Worm (Caenorhabditis elegans) whole organism, dauer: ENCODE measurements around the gene skr-18.

Source experiments
- unc-62 ChIP-seq: sonication (generic microtip); optimal IDR thresholded peaks from 2 replicates; lab custom pipeline; 2017; ENCODE audit warnings: missing biosample characterization, missing genetic modification reagents, missing genetic modification characterization

Gene skr-18

DNA sequence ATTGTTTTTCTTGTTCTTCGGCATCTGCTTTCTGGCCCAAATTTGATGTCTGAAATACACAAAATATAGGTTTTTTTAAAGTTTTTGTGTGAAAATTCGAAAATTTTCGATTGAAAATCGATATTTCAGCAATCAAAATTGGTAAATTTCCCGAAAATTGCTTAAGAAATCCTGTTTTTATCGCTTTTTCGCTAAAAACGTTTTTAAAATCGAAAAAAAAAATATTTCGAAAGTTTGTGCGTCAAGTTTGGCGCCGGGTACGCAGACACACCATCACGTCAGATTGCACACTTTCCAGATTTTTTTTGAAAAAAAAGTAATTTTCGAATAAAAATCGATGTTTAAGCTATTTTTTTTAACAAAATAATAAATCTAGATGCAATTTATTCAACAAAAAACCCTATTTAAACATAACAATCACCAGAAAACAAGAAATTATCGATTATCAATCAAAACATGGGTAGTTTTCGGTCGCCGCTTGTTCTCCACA lies at the start of gene skr-18:
Gene skr-18, minus strand, starts transcription at position 51 of the 490 bp plus-strand sequence.
- TF ChIP-seq unc-62 (GFP tag; lab: Kevin White, UChicago): no peak

ce11 chrIV:842630-843029 lies 47.4 kb upstream of the skr-18 start:
- TF ChIP-seq unc-62 (GFP tag; lab: Kevin White, UChicago): no peak

DNA sequence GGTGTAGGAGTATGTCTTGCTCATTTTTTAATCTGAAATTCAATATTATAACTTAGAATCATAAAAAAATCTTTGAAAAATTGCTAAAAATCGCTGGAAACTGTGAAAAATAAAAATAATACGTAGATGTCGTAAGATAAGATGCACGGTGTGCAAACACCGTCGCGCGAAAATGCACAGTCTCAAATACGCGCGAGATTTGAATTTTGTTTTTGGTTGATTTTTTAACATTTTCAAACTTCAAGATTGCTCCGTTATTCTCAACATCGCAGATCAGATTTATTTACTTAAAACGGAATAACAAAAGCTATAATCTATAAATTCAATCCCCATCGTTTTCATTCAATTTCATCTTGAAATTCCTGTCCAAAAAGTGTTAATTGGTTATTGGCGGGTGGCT lies 46.9 kb upstream of the skr-18 start, which contains the start of gene Y55F3BR.6:
Gene Y55F3BR.6, minus strand, starts transcription at position 32 of the 400 bp plus-strand sequence.
- no peak for TF ChIP-seq unc-62 (GFP tag; lab: Kevin White, UChicago)

- no peak for TF ChIP-seq unc-62 (GFP tag; lab: Kevin White, UChicago)
These were observed 38.3 kb upstream of the skr-18 start for ce11 chrIV:833517-833916.

DNA sequence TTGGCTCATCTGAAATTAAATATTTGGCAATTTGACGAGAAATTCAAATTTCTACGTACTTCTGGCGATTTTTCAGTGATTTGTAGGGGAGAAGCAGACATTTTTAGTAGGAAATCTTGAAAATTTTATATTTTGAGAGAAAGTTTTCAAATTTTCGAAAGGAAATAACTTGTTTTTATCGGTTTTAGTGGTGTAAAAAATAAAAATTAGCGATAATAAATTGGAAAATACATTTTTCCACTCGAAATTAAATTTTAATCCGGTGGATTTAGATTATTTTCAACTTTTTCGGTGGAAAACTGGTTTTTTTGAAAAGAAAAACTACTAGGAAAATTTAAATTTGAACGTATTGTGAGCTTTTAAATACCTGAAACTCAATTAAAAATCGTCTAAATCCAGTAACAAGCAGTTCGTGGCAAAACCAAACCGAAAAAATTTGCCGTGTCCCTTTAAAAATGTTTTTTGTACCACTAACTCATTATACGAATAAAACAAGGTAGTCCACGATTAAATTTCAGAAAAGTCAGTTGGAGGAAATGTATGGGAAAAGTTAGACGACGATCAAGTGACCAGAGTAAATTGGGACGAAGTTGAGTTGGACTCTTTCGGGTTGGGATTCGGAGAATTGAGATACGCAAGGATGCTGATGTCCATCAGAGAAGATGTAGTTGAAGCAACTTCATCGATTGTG lies 36.7 kb upstream of the skr-18 start, which contains the start of the genes madf-1 and Y55F3BR.10:
Gene madf-1, minus strand, starts transcription at position 101 of the 691 bp plus-strand sequence.
Gene Y55F3BR.10, plus strand, starts transcription at position 641 of the 691 bp plus-strand sequence.
- TF ChIP-seq unc-62 (GFP tag; lab: Kevin White, UChicago): no peak

- no peak for TF ChIP-seq unc-62 (GFP tag; lab: Kevin White, UChicago)
These were observed 35.2 kb upstream of the skr-18 start for ce11 chrIV:830262-830960.

ce11 chrIV:829691-830090 lies 34.5 kb upstream of the skr-18 start:
- no peak for TF ChIP-seq unc-62 (GFP tag; lab: Kevin White, UChicago)

DNA sequence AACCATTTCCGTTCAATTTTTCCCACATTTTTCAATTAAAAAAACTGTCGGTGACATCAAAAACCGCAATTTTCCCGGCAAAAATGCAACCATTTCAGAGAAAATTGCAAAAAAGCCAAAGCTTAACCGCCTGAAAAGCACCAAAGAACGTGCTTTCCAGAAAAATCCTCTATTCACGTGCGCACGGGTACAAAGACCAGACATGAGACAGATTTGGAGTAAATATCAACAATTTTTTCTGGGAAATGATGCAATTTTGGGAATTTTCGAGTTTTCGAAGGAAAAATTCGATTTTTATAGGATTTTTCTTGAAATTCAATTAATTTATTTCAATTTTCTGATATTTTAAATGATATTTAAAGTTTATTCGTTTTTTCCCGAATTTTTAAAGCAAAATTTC lies 33.9 kb upstream of the skr-18 start:
- TF ChIP-seq unc-62 (GFP tag; lab: Kevin White, UChicago): no peak

ce11 chrIV:828427-828826 lies 33.2 kb upstream of the skr-18 start:
- no peak for TF ChIP-seq unc-62 (GFP tag; lab: Kevin White, UChicago)

DNA sequence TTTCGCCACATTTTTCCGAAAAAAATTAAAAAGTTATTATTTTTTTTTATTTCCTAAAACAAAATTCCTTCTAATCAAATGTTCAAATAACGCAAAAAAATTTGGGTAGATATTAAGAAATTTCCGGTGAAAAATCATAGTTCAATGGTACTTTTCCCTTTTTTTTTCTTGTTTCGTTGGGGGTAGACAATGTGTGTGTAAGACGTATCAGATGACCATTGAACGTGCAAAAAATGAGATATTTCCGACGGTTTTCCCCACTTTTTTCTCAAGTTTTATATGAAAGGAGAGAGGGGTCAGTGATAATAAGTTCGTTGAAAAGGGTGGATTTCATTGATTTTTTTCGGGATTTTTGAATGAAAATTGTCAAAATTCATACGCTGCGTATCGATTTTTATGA lies 30.9 kb upstream of the skr-18 start:
- TF ChIP-seq unc-62 (GFP tag; lab: Kevin White, UChicago): no peak

DNA sequence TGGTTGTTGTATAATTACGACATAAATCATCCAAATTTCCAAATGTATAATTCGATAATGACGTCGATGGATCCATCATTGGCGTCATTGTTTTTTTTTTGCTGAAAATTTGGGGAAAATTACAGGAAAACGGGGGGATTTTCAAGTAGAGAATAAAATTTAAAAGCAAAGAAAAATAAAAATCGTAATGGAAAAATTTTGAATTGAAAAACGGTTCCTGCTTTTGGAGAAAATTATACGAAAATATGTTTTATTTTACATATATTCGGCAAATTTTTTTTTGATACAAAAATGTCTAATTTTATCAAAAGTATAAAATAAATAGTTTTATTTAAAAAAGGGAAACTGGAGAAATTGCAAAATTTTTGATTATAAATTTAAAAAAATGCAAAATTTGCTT lies 29.6 kb upstream of the skr-18 start, which contains the start of gene zipt-15:
Gene zipt-15, minus strand, starts transcription at position 101 of the 400 bp plus-strand sequence.
- TF ChIP-seq unc-62 (GFP tag; lab: Kevin White, UChicago): no peak

DNA sequence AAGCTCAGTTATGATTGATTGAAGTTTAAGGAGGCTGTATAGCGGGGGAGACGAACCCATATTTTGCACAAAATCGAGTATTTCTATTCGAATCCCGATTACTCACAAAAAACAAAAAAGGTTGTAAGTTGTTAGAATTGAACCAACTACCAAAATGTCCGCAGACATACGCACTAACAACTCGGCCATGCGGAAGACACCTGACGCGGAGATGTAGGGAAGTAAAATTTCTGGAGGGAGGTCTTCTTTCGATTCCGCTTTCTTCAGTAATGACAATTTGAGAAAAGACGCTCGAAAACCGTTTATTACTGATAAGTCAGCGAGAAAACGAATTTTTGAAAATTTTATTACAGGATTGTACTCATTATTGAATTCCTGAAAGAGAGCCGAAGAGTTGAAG lies 22.6 kb upstream of the skr-18 start:
- TF ChIP-seq unc-62 (GFP tag; lab: Kevin White, UChicago): no peak

DNA sequence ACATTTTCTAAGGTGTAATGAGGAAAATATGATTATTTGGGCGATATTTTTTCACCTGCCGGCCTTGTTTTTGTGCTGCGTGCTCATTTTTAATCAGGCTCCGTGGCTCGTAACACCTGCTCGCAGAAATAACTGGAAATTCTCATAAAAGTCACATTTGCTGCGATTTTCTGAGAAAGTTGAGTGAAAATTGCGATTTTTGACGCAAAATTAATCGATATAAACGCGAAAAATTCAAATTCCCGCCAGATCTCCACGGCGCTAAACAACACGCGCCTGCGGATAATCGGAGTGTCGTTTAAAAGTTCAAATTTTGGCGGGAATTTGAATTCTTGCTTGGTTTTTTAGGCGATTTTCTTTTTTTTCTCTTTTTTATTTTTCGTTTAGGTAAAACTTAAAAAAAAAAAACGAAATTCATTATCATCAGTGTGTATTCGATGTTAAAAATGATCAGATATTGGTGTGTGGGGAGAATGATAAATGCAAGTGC lies 11.8 kb upstream of the skr-18 start, which contains the start of gene Y55F3BL.6:
Gene Y55F3BL.6, minus strand, starts transcription at position 51 of the 490 bp plus-strand sequence.
- no peak for TF ChIP-seq unc-62 (GFP tag; lab: Kevin White, UChicago)

ce11 chrIV:805693-806092 lies 10.5 kb upstream of the skr-18 start:
- TF ChIP-seq unc-62 (GFP tag; lab: Kevin White, UChicago): no peak

DNA sequence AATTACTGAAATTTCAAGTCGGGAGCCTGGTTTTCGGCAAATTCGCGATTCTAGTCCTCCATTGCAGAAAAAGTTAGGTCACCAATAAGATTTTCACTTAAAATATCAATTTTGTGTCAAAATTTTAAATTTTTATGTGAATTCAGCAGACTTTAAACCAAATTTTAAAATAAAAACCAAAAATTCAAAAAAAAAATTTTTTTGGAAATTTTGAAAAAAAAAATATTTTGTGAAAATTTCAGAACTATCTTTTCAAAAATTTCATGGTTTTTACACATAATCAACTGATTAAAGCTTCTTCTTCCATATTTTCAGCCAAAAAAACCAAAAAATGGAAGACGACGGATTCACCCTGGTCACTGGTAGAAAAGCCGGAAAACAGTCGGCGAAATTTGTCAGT lies 9.6 kb upstream of the skr-18 start, which contains the start of gene Y55F3BL.4:
Gene Y55F3BL.4, plus strand, starts transcription at position 301 of the 400 bp plus-strand sequence.
- TF ChIP-seq unc-62 (GFP tag; lab: Kevin White, UChicago): no peak

DNA sequence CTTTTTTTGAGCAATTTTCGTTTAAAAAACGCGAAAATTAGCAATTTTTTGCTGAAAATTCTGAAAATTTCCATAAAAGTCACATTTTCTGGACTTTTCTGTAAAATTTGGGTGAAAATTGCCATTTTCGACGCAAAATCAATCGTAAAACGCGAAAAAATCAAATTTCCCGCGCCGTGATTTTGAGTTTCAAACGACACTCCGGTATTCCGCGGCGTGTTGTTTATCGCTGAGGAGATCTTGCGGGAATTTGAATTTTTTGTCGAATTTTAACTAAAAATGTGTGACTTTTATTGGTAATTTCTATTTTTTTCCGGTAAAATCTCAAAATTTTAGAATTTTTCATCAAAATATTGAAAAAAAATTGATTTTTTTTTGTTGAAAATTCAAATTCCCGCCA lies 5.9 kb upstream of the skr-18 start:
- no peak for TF ChIP-seq unc-62 (GFP tag; lab: Kevin White, UChicago)
